Comparison of ENCODE assay signal across 3 fruit fly cellular contexts in genomic region chr3L:3098778-3099429, dm6.
TF ChIP-seq lines count a peak whose summit lies in the region.

No protein-coding gene starts in this region.

- no peak for TF ChIP-seq CTCF in whole organism, embryonic (GFP tag; optimal IDR thresholded peaks at IDR 0.05; lab: Kevin White, UChicago)

TF ChIP-seq in whole organism, embryonic, 481 proteins besides CTCF, POLR2A, EP300 and RAD21:
- TF ChIP-seq Ets65A (GFP tag; lab: Kevin White, UChicago), result peak; percentile 72
- TF ChIP-seq CG9609 (GFP tag; optimal IDR thresholded peaks at IDR 0.05; lab: Kevin White, UChicago), result no peak
- TF ChIP-seq CG13894 (tag; optimal IDR thresholded peaks at IDR 0.05; lab: Kevin White, UChicago), result peak; percentile 44
- TF ChIP-seq sim (GFP tag; IDR thresholded peaks at IDR 0.05; lab: Robert Waterston, UW), result no peak
- peak; percentile 49 for TF ChIP-seq CG12769 (tag; optimal IDR thresholded peaks at IDR 0.05; lab: Kevin White, UChicago)
- TF ChIP-seq abd-A (tag; optimal IDR thresholded peaks at IDR 0.05; lab: Kevin White, UChicago), result peak; percentile 70
- peak; percentile 1 for TF ChIP-seq cwo (GFP tag; optimal IDR thresholded peaks at IDR 0.05; lab: Kevin White, UChicago)
- TF ChIP-seq org-1 (GFP tag; optimal IDR thresholded peaks at IDR 0.05; lab: Kevin White, UChicago), result no peak
- peak; percentile 77; the same call in 2 of the 4 replicates for TF ChIP-seq chinmo (GFP tag; IDR thresholded peaks at IDR 0.05; lab: Robert Waterston, UW; ENCODE audit: partially characterized antibody)
- TF ChIP-seq sd (tag; optimal IDR thresholded peaks at IDR 0.05; lab: Kevin White, UChicago), result peak; percentile 40
- TF ChIP-seq Blimp-1 (GFP tag; optimal IDR thresholded peaks at IDR 0.05; lab: Kevin White, UChicago), result peak; percentile 76
- no peak for TF ChIP-seq ssp (GFP tag; IDR thresholded peaks at IDR 0.05; lab: Robert Waterston, UW)
- peak; percentile 71 for TF ChIP-seq vvl (GFP tag; IDR thresholded peaks at IDR 0.05; lab: Robert Waterston, UW)
- TF ChIP-seq CG43689 (GFP tag; IDR thresholded peaks at IDR 0.05; lab: Robert Waterston, UW), result no peak

TF ChIP-seq in whole organism, prepupa, 60 proteins besides CTCF, POLR2A, EP300 and RAD21:
- TF ChIP-seq eg (GFP tag; IDR thresholded peaks at IDR 0.05; lab: Robert Waterston, UW) (0 out of 3 replicates have a peak, but pooled peaks have one; percentile 21), Hr4 (GFP tag; optimal IDR thresholded peaks at IDR 0.05; lab: Kevin White, UChicago) (no peak), Blimp-1 (GFP tag; optimal IDR thresholded peaks at IDR 0.05; lab: Kevin White, UChicago) (peak; percentile 99), CG6854 (GFP tag; optimal IDR thresholded peaks at IDR 0.05; lab: Kevin White, UChicago) (peak; percentile 73), topi (GFP tag; optimal IDR thresholded peaks at IDR 0.05; lab: Kevin White, UChicago) (peak; percentile 6)

TF ChIP-seq in whole organism, pupa, 21 proteins besides CTCF, POLR2A, EP300 and RAD21:
- TF ChIP-seq CG14655 (GFP tag; optimal IDR thresholded peaks at IDR 0.05; lab: Kevin White, UChicago) (peak; percentile 9), D1 (tag; optimal IDR thresholded peaks at IDR 0.05; lab: Kevin White, UChicago) (no peak), Pif1A (GFP tag; optimal IDR thresholded peaks at IDR 0.05; lab: Kevin White, UChicago) (no peak), CG8301 (tag; optimal IDR thresholded peaks at IDR 0.05; lab: Kevin White, UChicago) (peak; percentile 38), Snoo (tag; optimal IDR thresholded peaks at IDR 0.05; lab: Kevin White, UChicago) (peak; percentile 40)

Comparison
In these comparisons a context has a peak if more than half of its experiments do, and no peak if none do; other contexts are left out.
1. Of the 7 proteins assayed by ChIP-seq in both whole organism, embryonic and whole organism, prepupa: peak only in whole organism, embryonic: none; only in whole organism, prepupa: CG6854; in both: Blimp-1; in neither: 5.